Worm (Caenorhabditis elegans) whole organism, midembryonic: Measurements from ENCODE around the gene srh-297.

Experiments
- T22C8.4 ChIP-seq: fragments of 200-800 bp; sonication (Bioruptor generic); IDR thresholded peaks from 2 replicates; pipeline ENCODE4 v1.3.6; 2022; ENCODE audit warnings: missing genetic modification characterization, missing compliant biosample characterization
- cog-1 ChIP-seq: sonication (generic microtip); optimal IDR thresholded peaks from 2 replicates; lab custom pipeline; 2016; ENCODE audit warnings: missing genetic modification characterization, missing compliant biosample characterization
- flt-1 ChIP-seq: fragments of 200-800 bp; sonication (Bioruptor generic); IDR thresholded peaks from 2 replicates; pipeline ENCODE4 v1.3.6; 2022; ENCODE audit warnings: missing genetic modification characterization, missing compliant biosample characterization
- klf-2 ChIP-seq: fragments of 200-800 bp; sonication (Bioruptor generic); conservative IDR thresholded peaks from 2 replicates; pipeline ENCODE4 v1.3.6; 2022; ENCODE audit warnings: missing genetic modification reagents, missing genetic modification characterization, missing compliant biosample characterization
- med-1 ChIP-seq: sonication (generic microtip); optimal IDR thresholded peaks from 2 replicates; lab custom pipeline; 2017; ENCODE audit warnings: missing genetic modification characterization, mild to moderate bottlenecking, missing compliant biosample characterization, antibody characterized with exemption, missing genetic modification reagents; ENCODE audit not compliant: insufficient read depth
- ref-1 ChIP-seq: fragments of 200-800 bp; sonication (Bioruptor generic); conservative IDR thresholded peaks from 2 replicates; pipeline ENCODE4 v1.3.6; 2022; ENCODE audit warnings: missing genetic modification reagents, missing genetic modification characterization, missing compliant biosample characterization
- tab-1 ChIP-seq: fragments of 200-800 bp; sonication (Bioruptor generic); IDR thresholded peaks from 2 replicates; pipeline ENCODE4 v1.3.6; 2022; ENCODE audit warnings: missing genetic modification characterization, missing compliant biosample characterization
- ztf-23 ChIP-seq: fragments of 200-800 bp; sonication (Bioruptor generic); IDR thresholded peaks from 2 replicates; pipeline ENCODE4 v1.3.6; 2022; ENCODE audit warnings: missing genetic modification reagents, missing genetic modification characterization, missing compliant biosample characterization
- ztf-29 ChIP-seq: fragments of 200-800 bp; sonication (Bioruptor generic); IDR thresholded peaks from 2 replicates; pipeline ENCODE4 v1.3.6; 2022; ENCODE audit warnings: missing genetic modification reagents, missing genetic modification characterization, missing compliant biosample characterization

Gene srh-297

DNA sequence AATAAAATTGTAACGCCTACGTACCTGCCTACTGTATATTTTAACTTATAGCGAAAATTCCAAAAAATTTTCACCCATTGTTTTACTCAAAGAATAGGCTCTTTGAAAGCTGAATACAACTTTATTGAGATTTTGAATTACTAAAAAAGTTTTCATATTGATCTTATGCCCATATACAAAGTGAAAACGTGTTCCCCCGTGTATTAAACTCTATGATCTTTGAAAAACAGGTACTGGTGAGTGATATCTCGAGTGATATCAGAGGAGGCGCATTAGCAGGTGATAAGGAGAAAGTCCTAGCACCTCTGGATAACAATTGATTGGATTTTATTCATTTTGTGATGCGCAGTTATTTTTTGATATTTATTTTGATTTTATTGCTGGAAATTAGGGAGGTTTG is 9.9 kb upstream of the srh-297 start, which contains the start of gene C17F4.3:
C17F4.3 (plus strand) TSS at position 301 of the 400 bp plus-strand sequence.
- TF ChIP-seq ref-1 (GFP tag; lab: Robert Waterston, UW) (no peak), med-1 (no peak), klf-2 (GFP tag; lab: Robert Waterston, UW) (no peak), ztf-29 (GFP tag; lab: Robert Waterston, UW) (no peak), ztf-23 (GFP tag; lab: Robert Waterston, UW) (no peak)

DNA sequence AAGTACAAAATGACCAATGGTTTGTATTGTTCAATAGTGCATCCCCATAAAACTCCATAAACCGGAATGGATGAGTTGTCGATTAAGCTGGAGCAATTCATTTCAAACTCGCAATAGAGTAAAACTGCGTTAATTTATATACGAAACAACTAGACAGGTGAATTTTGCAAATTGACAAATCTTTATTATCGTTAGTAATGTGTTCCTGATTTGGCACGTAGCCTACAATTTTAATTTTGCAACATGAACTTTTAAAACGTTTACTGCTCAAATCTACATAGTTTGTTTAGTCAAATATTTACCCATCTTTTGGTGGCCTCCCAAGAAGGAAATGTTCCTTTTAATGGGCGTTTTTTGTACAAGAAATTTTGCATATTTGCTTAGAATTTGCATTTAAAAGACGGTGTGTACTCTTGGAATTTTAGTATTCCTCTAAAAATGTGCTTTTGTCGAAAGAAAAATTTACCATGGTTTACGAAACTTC is 6.8 kb upstream of the srh-297 start, which contains the start of the genes srz-67 and C17F4.11:
srz-67 (minus strand) TSS at position 101 of the 484 bp plus-strand sequence.
C17F4.11 (plus strand) TSS at position 434 of the 484 bp plus-strand sequence.
- no peak for TF ChIP-seq T22C8.4
- TF ChIP-seq klf-2 (GFP tag; lab: Robert Waterston, UW): no peak
- TF ChIP-seq med-1: no peak
- no peak for TF ChIP-seq ref-1 (GFP tag; lab: Robert Waterston, UW)
- no peak for TF ChIP-seq flt-1
- TF ChIP-seq tab-1 (GFP tag; lab: Robert Waterston, UW): no peak
- no peak for TF ChIP-seq cog-1 (tag; lab: Kevin White, UChicago)
- TF ChIP-seq ztf-29 (GFP tag; lab: Robert Waterston, UW): no peak
- TF ChIP-seq ztf-23 (GFP tag; lab: Robert Waterston, UW): no peak

DNA sequence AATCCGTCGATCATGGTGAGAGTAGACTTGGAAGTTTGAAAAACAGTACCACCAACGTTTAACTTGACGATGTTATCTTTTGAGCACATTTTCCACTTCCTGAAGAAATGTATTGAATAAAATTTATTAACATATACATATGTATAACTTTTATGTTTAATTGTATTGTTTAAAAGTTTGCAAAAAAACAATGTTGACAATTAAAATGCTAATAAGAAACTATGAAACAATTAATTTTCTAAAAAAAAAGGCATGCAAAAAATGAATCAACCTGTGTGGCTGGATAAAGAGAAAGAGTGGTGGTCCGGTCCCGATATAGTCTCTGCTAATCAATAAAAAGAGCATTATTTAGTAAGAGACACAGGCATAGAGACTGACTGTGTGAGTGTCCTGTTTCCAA is 4.4 kb upstream of the srh-297 start, which contains the start of gene C17F4.8:
C17F4.8 (minus strand) TSS at position 101 of the 400 bp plus-strand sequence.
- TF ChIP-seq ztf-29 (GFP tag; lab: Robert Waterston, UW) (no peak), klf-2 (GFP tag; lab: Robert Waterston, UW) (no peak), ref-1 (GFP tag; lab: Robert Waterston, UW) (no peak), T22C8.4 (no peak), tab-1 (GFP tag; lab: Robert Waterston, UW) (no peak), med-1 (no peak), ztf-23 (GFP tag; lab: Robert Waterston, UW) (no peak), flt-1 (no peak)

DNA sequence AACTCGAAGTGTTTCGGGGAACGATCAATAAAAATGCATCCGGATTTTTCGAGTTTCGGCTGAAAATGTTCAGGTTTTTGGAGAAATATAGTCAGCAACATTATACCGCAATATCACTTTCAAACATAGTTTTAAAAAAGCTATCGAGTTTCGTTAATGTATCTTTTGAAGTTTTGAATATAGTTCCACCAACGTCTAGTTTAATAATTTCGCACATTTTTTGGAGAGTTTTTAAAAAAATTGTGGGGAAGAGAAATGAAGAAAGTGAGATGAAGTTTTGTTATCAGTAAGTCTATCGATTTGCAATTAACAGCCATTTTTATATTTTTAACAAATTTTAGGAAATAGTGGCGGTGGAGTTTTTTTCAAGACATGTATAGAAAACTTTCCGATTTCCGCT is 4.5 kb downstream of the srh-297 start, which contains the start of gene ZC239.17:
ZC239.17 (minus strand) TSS at position 101 of the 400 bp plus-strand sequence.
- TF ChIP-seq T22C8.4 (no peak), tab-1 (GFP tag; lab: Robert Waterston, UW) (no peak), klf-2 (GFP tag; lab: Robert Waterston, UW) (no peak), flt-1 (no peak), cog-1 (tag; lab: Kevin White, UChicago) (no peak), ref-1 (GFP tag; lab: Robert Waterston, UW) (no peak), ztf-29 (GFP tag; lab: Robert Waterston, UW) (no peak), med-1 (no peak), ztf-23 (GFP tag; lab: Robert Waterston, UW) (no peak)

DNA sequence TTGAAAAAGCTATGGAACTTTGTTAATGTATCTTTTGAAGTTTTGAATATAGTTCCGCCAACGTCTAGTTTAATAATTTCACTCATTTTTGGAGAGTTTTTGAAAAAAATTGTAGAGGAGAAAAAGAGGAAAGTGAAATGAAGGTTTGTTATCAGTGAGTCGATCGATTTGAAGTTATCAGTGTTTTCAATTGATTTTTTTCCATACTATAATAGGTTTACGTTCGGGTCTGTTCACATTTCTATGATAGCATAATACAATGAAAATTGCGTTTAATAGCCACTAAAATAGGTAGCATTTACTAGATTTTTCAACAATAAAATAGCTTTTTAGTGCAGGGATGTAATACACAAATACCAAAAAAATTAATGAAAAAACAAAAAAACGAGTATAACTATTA is 5.1 kb downstream of the srh-297 start, which contains the start of gene ZC239.16:
ZC239.16 (minus strand) TSS at position 120 of the 400 bp plus-strand sequence.
- TF ChIP-seq ztf-23 (GFP tag; lab: Robert Waterston, UW) (no peak), flt-1 (no peak), ztf-29 (GFP tag; lab: Robert Waterston, UW) (no peak), T22C8.4 (no peak), ref-1 (GFP tag; lab: Robert Waterston, UW) (no peak), cog-1 (tag; lab: Kevin White, UChicago) (no peak), klf-2 (GFP tag; lab: Robert Waterston, UW) (no peak), tab-1 (GFP tag; lab: Robert Waterston, UW) (no peak), med-1 (no peak)

DNA sequence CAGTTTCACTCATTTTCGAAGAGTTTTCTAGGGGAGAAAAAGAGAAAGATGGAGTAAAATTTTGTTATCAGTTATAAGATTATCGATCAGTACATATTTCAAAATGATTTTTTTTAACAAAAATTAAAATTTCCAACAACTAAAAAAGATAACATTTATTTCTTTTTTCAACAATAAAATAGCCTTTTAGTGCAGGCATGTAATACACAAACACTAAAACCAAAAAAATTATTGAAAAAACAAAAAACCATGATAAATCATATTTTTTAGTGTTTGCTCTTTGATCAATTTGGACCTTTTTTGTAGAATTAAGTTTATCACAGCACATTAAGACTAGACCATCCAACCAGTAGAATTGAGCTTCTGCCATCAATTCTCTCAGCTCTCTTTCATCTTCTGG is 5.7 kb downstream of the srh-297 start, which contains the start of gene ZC239.15:
ZC239.15 (minus strand) TSS at position 101 of the 400 bp plus-strand sequence.
- TF ChIP-seq med-1 (no peak), ztf-23 (GFP tag; lab: Robert Waterston, UW) (no peak), ztf-29 (GFP tag; lab: Robert Waterston, UW) (no peak), klf-2 (GFP tag; lab: Robert Waterston, UW) (no peak), ref-1 (GFP tag; lab: Robert Waterston, UW) (no peak), tab-1 (GFP tag; lab: Robert Waterston, UW) (no peak), flt-1 (no peak), T22C8.4 (no peak), cog-1 (tag; lab: Kevin White, UChicago) (no peak)

DNA sequence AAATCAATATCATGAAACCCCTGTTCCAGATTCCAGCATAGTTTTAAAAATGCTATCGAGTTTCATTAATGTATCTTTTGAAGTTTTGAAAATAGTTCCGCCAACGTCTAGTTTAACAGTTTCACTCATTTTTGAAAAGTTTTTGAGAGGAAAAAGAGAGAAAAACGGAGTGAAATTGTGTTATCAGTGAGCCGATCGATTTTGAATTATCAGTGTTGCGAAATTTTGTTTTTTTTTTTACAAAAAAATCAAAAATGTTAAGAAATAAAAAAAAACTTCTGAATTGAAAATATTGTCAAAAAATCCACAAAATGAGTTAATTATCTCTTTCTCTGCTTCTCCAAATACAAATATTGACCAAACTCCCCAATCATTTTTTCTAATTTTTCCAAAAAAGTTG is 7.6 kb downstream of the srh-297 start, which contains the start of gene ZC239.13:
ZC239.13 (minus strand) TSS at position 154 of the 400 bp plus-strand sequence.
- no peak for TF ChIP-seq ztf-29 (GFP tag; lab: Robert Waterston, UW)
- TF ChIP-seq T22C8.4: no peak
- TF ChIP-seq cog-1 (tag; lab: Kevin White, UChicago): no peak
- no peak for TF ChIP-seq ztf-23 (GFP tag; lab: Robert Waterston, UW)
- no peak for TF ChIP-seq flt-1
- no peak for TF ChIP-seq tab-1 (GFP tag; lab: Robert Waterston, UW)
- no peak for TF ChIP-seq med-1
- TF ChIP-seq ref-1 (GFP tag; lab: Robert Waterston, UW): no peak
- TF ChIP-seq klf-2 (GFP tag; lab: Robert Waterston, UW): no peak

DNA sequence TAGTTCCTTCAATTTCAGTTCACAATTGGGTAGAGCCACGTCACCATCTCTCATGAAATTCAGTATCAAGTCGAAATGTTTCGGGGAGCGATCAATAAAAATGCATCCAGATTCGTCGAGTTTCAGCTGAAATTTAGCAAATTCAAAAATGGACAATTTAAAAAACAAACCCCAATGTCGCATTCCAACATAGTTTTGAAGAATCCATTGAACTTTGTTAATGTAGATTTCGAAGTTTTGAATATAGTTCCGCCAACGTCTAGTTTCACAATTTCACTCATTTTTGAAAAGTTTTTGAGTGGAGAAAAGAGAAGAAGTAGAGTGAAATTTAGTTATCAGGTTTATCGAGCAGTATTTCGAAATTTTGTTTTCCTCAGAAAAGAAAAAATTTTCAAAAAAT is 8.6 kb downstream of the srh-297 start, which contains the start of gene ZC239.14:
ZC239.14 (minus strand) TSS at position 305 of the 400 bp plus-strand sequence.
- no peak for TF ChIP-seq ref-1 (GFP tag; lab: Robert Waterston, UW)
- TF ChIP-seq klf-2 (GFP tag; lab: Robert Waterston, UW): no peak
- TF ChIP-seq ztf-23 (GFP tag; lab: Robert Waterston, UW): no peak
- TF ChIP-seq ztf-29 (GFP tag; lab: Robert Waterston, UW): no peak
- TF ChIP-seq cog-1 (tag; lab: Kevin White, UChicago): no peak
- TF ChIP-seq flt-1: no peak
- no peak for TF ChIP-seq tab-1 (GFP tag; lab: Robert Waterston, UW)
- no peak for TF ChIP-seq T22C8.4
- TF ChIP-seq med-1: no peak

DNA sequence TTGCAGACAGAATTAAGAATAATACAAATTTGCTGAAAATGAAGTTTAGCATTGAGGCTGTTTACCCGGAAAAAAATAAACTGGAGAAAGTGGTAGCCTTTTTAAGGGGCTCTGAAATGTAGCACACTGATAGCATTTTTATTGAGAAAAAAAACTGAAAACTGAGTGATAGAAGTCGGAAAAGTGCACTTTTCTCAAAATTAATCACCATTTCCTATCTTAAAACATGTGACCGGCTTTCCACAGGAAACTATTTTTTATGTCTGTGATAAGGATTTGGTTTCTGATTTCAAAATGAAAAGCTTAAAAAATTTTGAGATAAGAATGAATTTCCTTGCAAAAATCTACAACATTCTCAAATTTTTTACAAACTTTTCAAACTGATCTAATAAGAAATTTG is 9.6 kb downstream of the srh-297 start, which contains the start of gene ZC239.22:
ZC239.22 (minus strand) TSS at position 101 of the 400 bp plus-strand sequence.
- TF ChIP-seq T22C8.4 (no peak), ref-1 (GFP tag; lab: Robert Waterston, UW) (no peak), tab-1 (GFP tag; lab: Robert Waterston, UW) (no peak), ztf-23 (GFP tag; lab: Robert Waterston, UW) (no peak), ztf-29 (GFP tag; lab: Robert Waterston, UW) (no peak), med-1 (no peak), flt-1 (no peak), klf-2 (GFP tag; lab: Robert Waterston, UW) (no peak)
